Fruit fly (Drosophila melanogaster): ENCODE measurements around the gene MESR6.

DNA sequence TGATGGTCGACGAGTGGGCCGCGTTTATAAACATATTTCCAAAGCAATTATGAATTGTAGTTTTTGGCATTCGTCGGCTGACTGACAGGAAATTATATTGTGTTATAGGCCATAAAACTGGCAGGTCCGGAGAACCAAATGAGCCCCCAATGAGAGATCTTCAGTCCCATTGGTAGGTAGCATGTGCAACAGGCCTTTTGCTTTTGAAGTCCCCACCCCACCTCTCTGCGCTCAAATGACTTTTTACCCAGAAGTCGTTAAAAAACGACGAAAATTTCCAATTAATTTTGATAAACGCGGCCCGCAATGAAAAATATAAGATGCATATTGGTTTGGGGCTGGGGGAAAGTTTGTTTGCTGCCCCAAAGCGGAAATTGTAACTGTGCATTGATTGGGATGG, 44.2 kb upstream of the MESR6 start:
- TF ChIP-seq Myc (optimal IDR thresholded peaks at IDR 0.05) (no peak), usp (GFP tag; optimal IDR thresholded peaks at IDR 0.05) (no peak), CG9705 (GFP tag; optimal IDR thresholded peaks at IDR 0.05) (no peak), Mio (GFP tag; optimal IDR thresholded peaks at IDR 0.05) (no peak)
